Fruit fly (Drosophila melanogaster): ENCODE measurements around the gene CG3592.

DNA sequence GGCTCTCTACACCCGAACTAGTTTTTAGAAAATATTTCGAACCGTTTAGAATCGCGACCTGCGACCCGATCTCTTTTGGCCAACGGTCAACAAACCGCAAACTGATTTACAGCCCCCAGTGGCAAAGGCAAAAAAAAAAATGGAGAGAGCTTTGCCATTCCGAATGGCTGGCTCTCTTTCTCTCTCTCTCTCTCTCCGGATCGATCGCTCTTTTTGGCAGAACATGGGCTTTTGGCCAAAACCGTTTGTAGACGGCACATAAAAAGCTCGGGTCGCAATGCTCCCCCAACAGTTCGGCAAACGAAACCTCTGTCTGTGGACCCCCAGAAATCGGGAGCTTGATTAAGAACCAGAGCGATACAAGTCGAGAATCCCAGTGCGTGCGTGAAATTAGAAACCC lies 5.4 kb upstream of the CG3592 start, which contains the start of gene CG32793:
- TF ChIP-seq lola (GFP tag; optimal IDR thresholded peaks at IDR 0.05) (no peak), br (GFP tag; optimal IDR thresholded peaks at IDR 0.05) (no peak), psq (GFP tag; optimal IDR thresholded peaks at IDR 0.05) (no peak)

Data from whole organism, wandering third instar larva.